Fruit fly (Drosophila melanogaster) whole organism, embryonic: Measurements from ENCODE around the gene CG14015.

Source experiments
- Abd-B ChIP-seq: fragments of 200-800 bp; sonication (Bioruptor generic); optimal IDR thresholded peaks from 2 replicates; lab custom pipeline; 2018; ENCODE audit warnings: missing biosample characterization, mild to moderate bottlenecking, missing genetic modification characterization, moderate library complexity
- Aef1 ChIP-seq: fragments of 200-800 bp; sonication (Bioruptor generic); IDR thresholded peaks from 3 replicates; pipeline ENCODE4 v1.3.6; 2022; ENCODE audit warnings: missing biosample characterization, missing genetic modification characterization
- Bdp1 ChIP-seq: fragments of 200-800 bp; sonication (Bioruptor generic); optimal IDR thresholded peaks from 3 replicates; lab custom pipeline; 2016; ENCODE audit warnings: missing biosample characterization, missing genetic modification characterization
- CG11504 ChIP-seq: fragments of 200-800 bp; sonication (Bioruptor generic); optimal IDR thresholded peaks from 3 replicates; lab custom pipeline; 2019; ENCODE audit warnings: missing biosample characterization, mild to moderate bottlenecking, missing genetic modification characterization, moderate library complexity
- CG11696 ChIP-seq: fragments of 200-800 bp; sonication (Bioruptor generic); IDR thresholded peaks from 2 replicates; pipeline ENCODE4 v1.3.6; 2022; ENCODE audit warnings: missing biosample characterization, missing genetic modification characterization
- CG12236 ChIP-seq: fragments of 200-800 bp; sonication (Bioruptor generic); optimal IDR thresholded peaks from 2 replicates; lab custom pipeline; 2016; ENCODE audit warnings: missing biosample characterization, missing genetic modification characterization
- CG12744 ChIP-seq: fragments of 200-800 bp; sonication (Bioruptor generic); optimal IDR thresholded peaks from 2 replicates; lab custom pipeline; 2016; ENCODE audit warnings: missing biosample characterization, missing genetic modification characterization
- CG12769 ChIP-seq: fragments of 200-800 bp; sonication (Bioruptor generic); optimal IDR thresholded peaks from 2 replicates; lab custom pipeline; 2019; ENCODE audit warnings: missing biosample characterization, mild to moderate bottlenecking, missing genetic modification characterization, moderate library complexity
- CG13123 ChIP-seq: fragments of 200-800 bp; sonication (Bioruptor generic); optimal IDR thresholded peaks from 2 replicates; lab custom pipeline; 2016; ENCODE audit warnings: missing biosample characterization, missing genetic modification characterization
- CG14050 ChIP-seq: fragments of 200-800 bp; sonication (Bioruptor generic); IDR thresholded peaks from 3 replicates; pipeline ENCODE4 v1.3.6; 2022; ENCODE audit warnings: missing biosample characterization, missing genetic modification characterization
- CG14441 ChIP-seq: fragments of 200-800 bp; sonication (Bioruptor generic); IDR thresholded peaks from 2 replicates; pipeline ENCODE4 v1.3.6; 2022; ENCODE audit warnings: missing biosample characterization, missing genetic modification characterization
- CG14710 ChIP-seq: fragments of 200-800 bp; sonication (Bioruptor generic); optimal IDR thresholded peaks from 3 replicates; lab custom pipeline; 2019; ENCODE audit warnings: missing biosample characterization, mild to moderate bottlenecking, missing genetic modification characterization, moderate library complexity
- CG15269 ChIP-seq: fragments of 200-800 bp; sonication (Bioruptor generic); optimal IDR thresholded peaks from 2 replicates; lab custom pipeline; 2018; ENCODE audit warnings: missing biosample characterization, mild to moderate bottlenecking, missing genetic modification characterization, moderate library complexity
- CG1792 ChIP-seq: fragments of 200-800 bp; sonication (Bioruptor generic); optimal IDR thresholded peaks from 2 replicates; lab custom pipeline; 2016; ENCODE audit warnings: missing biosample characterization, missing genetic modification characterization
- CG2116 ChIP-seq: fragments of 200-800 bp; sonication (Bioruptor generic); optimal IDR thresholded peaks from 3 replicates; lab custom pipeline; 2018; ENCODE audit warnings: missing biosample characterization, mild to moderate bottlenecking, missing genetic modification characterization
- CG2875 ChIP-seq: fragments of 200-800 bp; sonication (Bioruptor generic); optimal IDR thresholded peaks from 2 replicates; lab custom pipeline; 2017; ENCODE audit warnings: missing biosample characterization, mild to moderate bottlenecking, missing genetic modification characterization, missing genetic modification reagents
- CG2889 ChIP-seq: fragments of 200-800 bp; sonication (Bioruptor generic); IDR thresholded peaks from 3 replicates; pipeline ENCODE4 v1.3.6; 2022; ENCODE audit warnings: missing biosample characterization, missing genetic modification characterization
- CG31388 ChIP-seq: fragments of 200-800 bp; sonication (Bioruptor generic); optimal IDR thresholded peaks from 2 replicates; lab custom pipeline; 2016; ENCODE audit warnings: missing biosample characterization, missing genetic modification characterization
- CG3407 ChIP-seq: fragments of 200-800 bp; sonication (Bioruptor generic); optimal IDR thresholded peaks from 2 replicates; lab custom pipeline; 2018; ENCODE audit warnings: missing biosample characterization, mild to moderate bottlenecking, missing genetic modification characterization
- CG4617 ChIP-seq: fragments of 200-800 bp; sonication (Bioruptor generic); optimal IDR thresholded peaks from 3 replicates; lab custom pipeline; 2016; ENCODE audit warnings: missing biosample characterization, missing genetic modification characterization, borderline replicate concordance
- CG4707 ChIP-seq: fragments of 200-800 bp; sonication (Bioruptor generic); optimal IDR thresholded peaks from 2 replicates; lab custom pipeline; 2018; ENCODE audit warnings: missing biosample characterization, mild to moderate bottlenecking, missing genetic modification characterization, moderate library complexity
- CG5245 ChIP-seq: fragments of 200-800 bp; sonication (Bioruptor generic); optimal IDR thresholded peaks from 3 replicates; lab custom pipeline; 2016; ENCODE audit warnings: missing biosample characterization, missing genetic modification characterization
- CG7987 ChIP-seq: fragments of 200-800 bp; sonication (Bioruptor generic); optimal IDR thresholded peaks from 2 replicates; lab custom pipeline; 2018; ENCODE audit warnings: missing biosample characterization, mild to moderate bottlenecking, missing genetic modification characterization, moderate library complexity
- CG8388 ChIP-seq: fragments of 200-800 bp; sonication (Bioruptor generic); optimal IDR thresholded peaks from 2 replicates; lab custom pipeline; 2019; ENCODE audit warnings: missing biosample characterization, mild to moderate bottlenecking, missing genetic modification characterization, moderate library complexity
- CG9215 ChIP-seq: fragments of 200-800 bp; sonication (Bioruptor generic); IDR thresholded peaks from 2 replicates; pipeline ENCODE4 v1.3.6; 2022; ENCODE audit warnings: missing biosample characterization, missing genetic modification characterization
- CG9437 ChIP-seq: fragments of 200-800 bp; sonication (Bioruptor generic); optimal IDR thresholded peaks from 2 replicates; lab custom pipeline; 2018; ENCODE audit warnings: missing biosample characterization, mild to moderate bottlenecking, missing genetic modification characterization
- CG9797 ChIP-seq: fragments of 200-800 bp; sonication (Bioruptor generic); optimal IDR thresholded peaks from 3 replicates; lab custom pipeline; 2018; ENCODE audit warnings: missing biosample characterization, mild to moderate bottlenecking, missing genetic modification characterization
- CkIIα-i1 ChIP-seq: fragments of 200-800 bp; sonication (Bioruptor generic); IDR thresholded peaks from 2 replicates; pipeline ENCODE4 v1.3.6; 2022; ENCODE audit warnings: missing biosample characterization, missing genetic modification characterization
- D19B ChIP-seq: fragments of 200-800 bp; sonication (Bioruptor generic); optimal IDR thresholded peaks from 2 replicates; lab custom pipeline; 2017; ENCODE audit warnings: missing biosample characterization, mild to moderate bottlenecking, missing genetic modification characterization
- Dbx ChIP-seq: fragments of 200-800 bp; sonication (Bioruptor generic); IDR thresholded peaks from 3 replicates; pipeline ENCODE4 v1.3.6; 2022; ENCODE audit warnings: missing biosample characterization, missing genetic modification characterization
- HLH4C ChIP-seq: fragments of 200-800 bp; sonication (Bioruptor generic); IDR thresholded peaks from 3 replicates; pipeline ENCODE4 v1.3.6; 2022; ENCODE audit warnings: missing biosample characterization, missing genetic modification characterization; ENCODE audit not compliant: partially characterized antibody
- Hey ChIP-seq: fragments of 200-800 bp; sonication (Bioruptor generic); optimal IDR thresholded peaks from 3 replicates; lab custom pipeline; 2018; ENCODE audit warnings: missing biosample characterization, mild to moderate bottlenecking, missing genetic modification characterization
- HmgD ChIP-seq: fragments of 200-800 bp; sonication (Bioruptor generic); optimal IDR thresholded peaks from 3 replicates; lab custom pipeline; 2016; ENCODE audit warnings: missing biosample characterization, missing genetic modification characterization
- HmgZ ChIP-seq: fragments of 200-800 bp; sonication (Bioruptor generic); optimal IDR thresholded peaks from 2 replicates; lab custom pipeline; 2018; ENCODE audit warnings: missing biosample characterization, mild to moderate bottlenecking, missing genetic modification characterization
- Hr78 ChIP-seq, 2 experiments: fragments of 200-800 bp in 1 of 2; fragments of >200 bp in 1 of 2; sonication (Bioruptor generic) in 1 of 2; optimal IDR thresholded peaks; 2 replicates each; lab custom pipeline; 2017 to 2019; ENCODE audit warnings: missing biosample characterization in 2 of 2, missing genetic modification characterization in 2 of 2, mild to moderate bottlenecking in 1 of 2, moderate library complexity in 1 of 2
- NC2α ChIP-seq: fragments of 200-800 bp; sonication (Bioruptor generic); optimal IDR thresholded peaks from 2 replicates; lab custom pipeline; 2016; ENCODE audit warnings: missing biosample characterization, missing genetic modification characterization
- Neu2 ChIP-seq: fragments of 200-800 bp; sonication (Bioruptor generic); optimal IDR thresholded peaks from 3 replicates; lab custom pipeline; 2016; ENCODE audit warnings: missing biosample characterization, missing genetic modification characterization, borderline replicate concordance
- Tbp ChIP-seq: fragments of >200 bp; optimal IDR thresholded peaks from 2 replicates; lab custom pipeline; 2018; ENCODE audit warnings: missing biosample characterization, missing genetic modification characterization
- ara ChIP-seq: fragments of 200-800 bp; sonication (Bioruptor generic); IDR thresholded peaks from 2 replicates; pipeline ENCODE4 v1.3.6; 2022; ENCODE audit warnings: missing biosample characterization, missing genetic modification characterization
- corto ChIP-seq: fragments of 200-800 bp; sonication (Bioruptor generic); optimal IDR thresholded peaks from 2 replicates; lab custom pipeline; 2016; ENCODE audit warnings: missing biosample characterization, mild to moderate bottlenecking, missing genetic modification characterization, moderate library complexity
- da ChIP-seq: fragments of 200-800 bp; sonication (Bioruptor generic); optimal IDR thresholded peaks from 2 replicates; lab custom pipeline; 2016; ENCODE audit warnings: missing biosample characterization, missing genetic modification characterization
- ems ChIP-seq: fragments of 200-800 bp; sonication (Bioruptor generic); optimal IDR thresholded peaks from 3 replicates; lab custom pipeline; 2016; ENCODE audit warnings: missing biosample characterization, missing genetic modification characterization
- grn ChIP-seq: fragments of 200-800 bp; sonication (Bioruptor generic); optimal IDR thresholded peaks from 3 replicates; lab custom pipeline; 2017; ENCODE audit warnings: missing biosample characterization, missing genetic modification characterization
- jigr1 ChIP-seq: fragments of 200-800 bp; sonication (Bioruptor generic); IDR thresholded peaks from 3 replicates; pipeline ENCODE4 v1.3.6; 2022; ENCODE audit warnings: missing biosample characterization, missing genetic modification characterization
- maf-S ChIP-seq: fragments of 200-800 bp; sonication (Bioruptor generic); optimal IDR thresholded peaks from 2 replicates; lab custom pipeline; 2016; ENCODE audit warnings: missing biosample characterization, missing genetic modification characterization
- mam ChIP-seq: fragments of 200-800 bp; sonication (Bioruptor generic); optimal IDR thresholded peaks from 3 replicates; lab custom pipeline; 2016; ENCODE audit warnings: missing biosample characterization, missing genetic modification characterization
- slou ChIP-seq: fragments of 200-800 bp; sonication (Bioruptor generic); optimal IDR thresholded peaks from 3 replicates; lab custom pipeline; 2016; ENCODE audit warnings: missing biosample characterization, missing genetic modification characterization
- ssp ChIP-seq: fragments of 200-800 bp; sonication (Bioruptor generic); IDR thresholded peaks from 2 replicates; pipeline ENCODE4 v1.3.6; 2022; ENCODE audit warnings: missing biosample characterization, missing genetic modification characterization
- tio ChIP-seq: fragments of 200-800 bp; sonication (Bioruptor generic); optimal IDR thresholded peaks from 2 replicates; lab custom pipeline; 2017; ENCODE audit warnings: missing biosample characterization, missing genetic modification characterization, inconsistent platforms
- usp ChIP-seq: fragments of >200 bp; optimal IDR thresholded peaks from 2 replicates; lab custom pipeline; 2017; ENCODE audit warnings: missing biosample characterization, missing genetic modification characterization
- vvl ChIP-seq: fragments of 200-800 bp; sonication (Bioruptor generic); IDR thresholded peaks from 2 replicates; pipeline ENCODE4 v1.3.6; 2022; ENCODE audit warnings: missing biosample characterization, missing genetic modification characterization

CG14015 gene

DNA sequence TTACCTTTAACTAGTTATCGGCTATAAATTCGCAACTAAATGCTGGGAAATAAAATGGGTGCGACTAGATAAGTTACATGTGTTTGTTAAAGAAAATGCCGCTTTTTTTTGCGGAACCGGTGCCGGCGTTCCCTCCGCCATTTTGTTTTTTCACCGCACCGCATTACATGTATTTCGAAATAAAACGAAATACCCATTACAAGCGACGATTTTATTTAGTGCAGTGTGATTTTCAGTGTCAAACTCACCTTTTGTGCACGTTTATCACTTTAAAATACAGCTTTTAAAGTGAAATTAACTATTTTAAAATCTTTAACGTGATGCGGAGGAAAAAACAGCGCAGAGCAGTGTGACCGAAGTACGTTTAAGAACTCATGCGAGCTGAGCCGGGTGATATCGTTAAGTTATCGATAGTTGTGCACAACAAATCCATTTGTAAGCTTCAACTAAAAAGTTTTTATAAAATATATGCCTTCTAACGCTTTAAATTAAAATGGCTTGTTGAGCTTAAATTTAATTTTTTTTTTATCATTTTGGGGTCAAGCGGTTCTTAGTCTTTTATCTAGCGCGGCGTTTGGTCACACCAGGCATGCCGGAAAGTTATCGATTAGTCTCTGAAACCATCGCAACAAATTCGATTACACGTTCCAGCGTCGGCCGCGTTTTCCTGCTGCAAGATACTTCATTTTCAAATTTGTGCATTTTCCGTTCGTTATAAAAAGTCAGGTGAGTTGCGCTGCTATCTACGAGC is 3.1 kb upstream of the CG14015 start, which contains the start of the genes Hel25E and Lam (continued):
- peak; percentile 89 for TF ChIP-seq CG2116
- peak; percentile 79 for TF ChIP-seq CG14710
- TF ChIP-seq CG4707, result no peak
- no peak for TF ChIP-seq D19B (GFP tag; lab: Kevin White, UChicago)
- no peak for TF ChIP-seq CG11696
- peak; percentile 81 for TF ChIP-seq HLH4C (GFP tag; lab: Robert Waterston, UW)
- TF ChIP-seq CG9797 (GFP tag; lab: Kevin White, UChicago), result peak; percentile 98
- no peak for TF ChIP-seq slou
- no peak for TF ChIP-seq Abd-B (GFP tag; lab: Kevin White, UChicago)
- no peak for TF ChIP-seq jigr1
- TF ChIP-seq da (GFP tag; lab: Kevin White, UChicago), result no peak
- TF ChIP-seq vvl (GFP tag; lab: Robert Waterston, UW), result no peak
- peak; percentile 19 for TF ChIP-seq CG4617 (GFP tag; lab: Kevin White, UChicago)
- TF ChIP-seq CG5245, result no peak
- no peak for TF ChIP-seq Dbx (GFP tag; lab: Robert Waterston, UW)
- TF ChIP-seq tio, result no peak
- TF ChIP-seq Aef1 (GFP tag; lab: Robert Waterston, UW), result no peak
- TF ChIP-seq NC2α, result no peak
- peak; percentile 16 for TF ChIP-seq maf-S (GFP tag; lab: Kevin White, UChicago)
- TF ChIP-seq ara (GFP tag; lab: Robert Waterston, UW), result no peak
- TF ChIP-seq CG2889 (GFP tag; lab: Robert Waterston, UW), result no peak
- TF ChIP-seq CG12769 (tag; lab: Kevin White, UChicago), result no peak
- no peak for TF ChIP-seq corto (GFP tag; lab: Kevin White, UChicago)
- no peak for TF ChIP-seq CG3407
- no peak for TF ChIP-seq CG11504 (tag; lab: Kevin White, UChicago)
- TF ChIP-seq CG12744, result no peak
- no peak for TF ChIP-seq CG9215
- TF ChIP-seq CG31388 (GFP tag; lab: Kevin White, UChicago), result no peak
- no peak for TF ChIP-seq CG7987 (GFP tag; lab: Kevin White, UChicago)
- no peak for TF ChIP-seq CG15269 (tag; lab: Kevin White, UChicago)
- no peak for TF ChIP-seq ems (GFP tag; lab: Kevin White, UChicago)
- TF ChIP-seq CkIIα-i1 (GFP tag; lab: Robert Waterston, UW), result no peak
- TF ChIP-seq CG13123 (GFP tag; lab: Kevin White, UChicago), result no peak
- no peak for TF ChIP-seq Neu2 (GFP tag; lab: Kevin White, UChicago)
- TF ChIP-seq Tbp, result no peak
- TF ChIP-seq CG9437 (GFP tag; lab: Kevin White, UChicago), result no peak
- no peak for TF ChIP-seq HmgD (GFP tag; lab: Kevin White, UChicago)
- no peak for TF ChIP-seq ssp (GFP tag; lab: Robert Waterston, UW)
- TF ChIP-seq CG2875, result no peak
- peak; percentile 58 for TF ChIP-seq HmgZ (tag; lab: Kevin White, UChicago)
- no peak for TF ChIP-seq Bdp1 (GFP tag; lab: Kevin White, UChicago)
- TF ChIP-seq CG1792 (GFP tag; lab: Kevin White, UChicago), result no peak
- TF ChIP-seq CG12236 (GFP tag; lab: Kevin White, UChicago), result no peak
- no peak for TF ChIP-seq CG14441 (GFP tag; lab: Robert Waterston, UW)
- no peak for TF ChIP-seq mam (GFP tag; lab: Kevin White, UChicago)
- TF ChIP-seq Hr78 (GFP tag; optimal IDR thresholded peaks at IDR 0.05; lab: Kevin White, UChicago), result no peak
- no peak for TF ChIP-seq usp (GFP tag; lab: Kevin White, UChicago)
- TF ChIP-seq Hey (tag; lab: Kevin White, UChicago), result no peak
- no peak for TF ChIP-seq CG8388 (GFP tag; lab: Kevin White, UChicago)
- no peak for TF ChIP-seq grn
- no peak for TF ChIP-seq CG14050 (GFP tag; lab: Robert Waterston, UW)
